Worm (Caenorhabditis elegans): ENCODE measurements around the gene str-185.

DNA sequence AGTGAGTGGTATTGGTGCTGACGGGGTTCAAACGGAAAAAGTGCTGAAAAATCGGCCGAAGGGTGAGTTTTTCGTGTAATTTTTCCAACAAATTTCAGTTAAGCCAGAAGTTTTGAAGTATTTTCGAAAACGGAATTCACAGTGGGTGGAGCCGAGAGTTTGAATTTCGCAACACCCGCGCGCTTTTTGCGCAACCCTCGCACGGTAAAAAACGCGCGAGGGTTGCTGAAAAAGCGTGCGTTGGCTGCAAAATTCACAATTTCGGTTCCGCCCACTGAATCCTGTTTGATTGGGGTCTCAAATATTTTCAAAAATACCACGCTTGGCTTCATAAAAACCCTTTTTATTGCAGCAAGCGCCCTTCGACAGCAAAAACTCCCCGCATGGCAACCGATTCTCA is 17.6 kb upstream of the str-185 start:
- TF ChIP-seq dmd-8 (GFP tag; IDR thresholded peaks at IDR 0.05) (no peak), fos-1 (tag; optimal IDR thresholded peaks at IDR 0.05) (no peak), spr-3 (GFP tag; optimal IDR thresholded peaks at IDR 0.05) (no peak), dmd-9 (GFP tag; IDR thresholded peaks at IDR 0.05) (no peak), mdl-1 (tag; optimal IDR thresholded peaks at IDR 0.05) (no peak), daf-12 (tag; optimal IDR thresholded peaks at IDR 0.05) (no peak), nhr-25 (tag; optimal IDR thresholded peaks at IDR 0.05; ENCODE audit: borderline replicate concordance, insufficient read depth) (no peak), nhr-28 (tag; optimal IDR thresholded peaks at IDR 0.05) (no peak)
